Worm (Caenorhabditis elegans) whole organism, mixed stage, embryonic: Measurements from ENCODE around the gene D1086.7.
"Not testable (repeated sequence)": the region's sequence is repeated elsewhere in the genome, so short reads cannot be mapped to it uniquely, and the experiment has no call there.

Experiments used
- bed-3 ChIP-seq: fragments of 200-800 bp; sonication (Bioruptor generic); optimal IDR thresholded peaks from 3 replicates; lab custom pipeline; 2018; ENCODE audit warnings: mild to moderate bottlenecking, missing genetic modification characterization, moderate library complexity, missing compliant biosample characterization
- elt-1 ChIP-seq: sonication (generic microtip); optimal IDR thresholded peaks from 2 replicates; lab custom pipeline; 2017; ENCODE audit warnings: missing genetic modification characterization, mild to moderate bottlenecking, missing compliant biosample characterization, antibody characterized with exemption, moderate library complexity, borderline replicate concordance; ENCODE audit not compliant: insufficient read depth
- flh-1 ChIP-seq: fragments of 200-800 bp; sonication (Bioruptor generic); optimal IDR thresholded peaks from 2 replicates; lab custom pipeline; 2018; ENCODE audit warnings: mild to moderate bottlenecking, missing genetic modification characterization, moderate library complexity, missing compliant biosample characterization
- lin-13 ChIP-seq: fragments of 150-350 bp; optimal IDR thresholded peaks from 2 replicates; lab custom pipeline; 2014; ENCODE audit warnings: missing biosample characterization, missing genetic modification characterization
- mab-5 ChIP-seq: fragments of 150-350 bp; optimal IDR thresholded peaks from 2 replicates; lab custom pipeline; 2014; ENCODE audit warnings: missing biosample characterization, missing genetic modification characterization
- mls-2 ChIP-seq: sonication (generic microtip); optimal IDR thresholded peaks from 2 replicates; lab custom pipeline; 2016; ENCODE audit warnings: mild to moderate bottlenecking, missing genetic modification characterization, moderate library complexity, missing compliant biosample characterization
- nhr-76 ChIP-seq: sonication (generic microtip); optimal IDR thresholded peaks from 2 replicates; lab custom pipeline; 2017; ENCODE audit warnings: missing biosample characterization, missing genetic modification characterization
- pha-4 ChIP-seq: fragments of 150-350 bp; optimal IDR thresholded peaks from 2 replicates; lab custom pipeline; 2018; ENCODE audit warnings: missing biosample characterization, missing genetic modification reagents, missing genetic modification characterization
- snpc-4 ChIP-seq: fragments of 150-350 bp; optimal IDR thresholded peaks from 2 replicates; lab custom pipeline; 2014; ENCODE audit warnings: missing biosample characterization, missing genetic modification characterization
- unc-39 ChIP-seq: fragments of 150-350 bp; optimal IDR thresholded peaks from 2 replicates; lab custom pipeline; 2014; ENCODE audit warnings: missing biosample characterization, missing genetic modification characterization
- unc-62 ChIP-seq: fragments of 150-350 bp; optimal IDR thresholded peaks from 2 replicates; lab custom pipeline; 2014; ENCODE audit warnings: missing biosample characterization, missing genetic modification reagents, missing genetic modification characterization
- ztf-11 ChIP-seq: fragments of 150-350 bp; optimal IDR thresholded peaks from 2 replicates; lab custom pipeline; 2014; ENCODE audit warnings: missing biosample characterization, missing genetic modification characterization

- TF ChIP-seq ztf-11 (tag; lab: Kevin White, UChicago); unc-62; mls-2 (tag; lab: Kevin White, UChicago); lin-13 (tag; lab: Kevin White, UChicago); pha-4 (tag; lab: Kevin White, UChicago); elt-1; bed-3; snpc-4 (tag; lab: Kevin White, UChicago); unc-39 (tag; lab: Kevin White, UChicago); nhr-76 (tag; lab: Kevin White, UChicago); mab-5; flh-1: not testable (repeated sequence)
These were observed 34.8 kb upstream of the D1086.7 start, which contains the start of gene F58D12.1 for ce11 chrV:14049274-14049673.
